Fruit fly (Drosophila melanogaster) whole organism, embryonic: Measurements from ENCODE around the gene Cwc25.

Experiments used
- Antp ChIP-seq: fragments of 200-800 bp; sonication (Bioruptor generic); optimal IDR thresholded peaks from 3 replicates; lab custom pipeline; 2016; ENCODE audit warnings: missing biosample characterization, missing genetic modification characterization
- Atf6 ChIP-seq: fragments of 200-800 bp; sonication (Bioruptor generic); IDR thresholded peaks from 2 replicates; pipeline ENCODE4 v1.3.6; 2022; ENCODE audit warnings: missing biosample characterization, missing genetic modification characterization
- C15 ChIP-seq: fragments of 200-800 bp; sonication (Bioruptor generic); IDR thresholded peaks from 3 replicates; pipeline ENCODE4 v1.3.6; 2022; ENCODE audit warnings: missing biosample characterization, missing genetic modification characterization
- CG1024 ChIP-seq: fragments of 200-800 bp; sonication (Bioruptor generic); IDR thresholded peaks from 2 replicates; pipeline ENCODE4 v1.3.6; 2022; ENCODE audit warnings: missing biosample characterization, missing genetic modification characterization
- CG10431 ChIP-seq: fragments of 200-800 bp; sonication (Bioruptor generic); optimal IDR thresholded peaks from 3 replicates; lab custom pipeline; 2018; ENCODE audit warnings: missing biosample characterization, mild to moderate bottlenecking, missing genetic modification characterization
- CG11695 ChIP-seq: fragments of 200-800 bp; sonication (Bioruptor generic); IDR thresholded peaks from 3 replicates; pipeline ENCODE4 v1.3.6; 2022; ENCODE audit warnings: missing biosample characterization, missing genetic modification characterization
- CG12659 ChIP-seq: fragments of 200-800 bp; sonication (Bioruptor generic); optimal IDR thresholded peaks from 3 replicates; lab custom pipeline; 2017; ENCODE audit warnings: mild to moderate bottlenecking, missing biosample characterization, missing genetic modification reagents, missing genetic modification characterization
- CG12769 ChIP-seq: fragments of 200-800 bp; sonication (Bioruptor generic); optimal IDR thresholded peaks from 2 replicates; lab custom pipeline; 2019; ENCODE audit warnings: missing biosample characterization, mild to moderate bottlenecking, missing genetic modification characterization, moderate library complexity
- CG13424 ChIP-seq: fragments of 200-800 bp; sonication (Bioruptor generic); optimal IDR thresholded peaks from 2 replicates; lab custom pipeline; 2019; ENCODE audit warnings: missing biosample characterization, mild to moderate bottlenecking, missing genetic modification characterization, moderate library complexity
- CG13775 ChIP-seq: fragments of 200-800 bp; sonication (Bioruptor generic); optimal IDR thresholded peaks from 3 replicates; lab custom pipeline; 2017; ENCODE audit warnings: missing biosample characterization, mild to moderate bottlenecking, missing genetic modification characterization
- CG15269 ChIP-seq: fragments of 200-800 bp; sonication (Bioruptor generic); optimal IDR thresholded peaks from 2 replicates; lab custom pipeline; 2018; ENCODE audit warnings: missing biosample characterization, mild to moderate bottlenecking, missing genetic modification characterization, moderate library complexity
- CG15514 ChIP-seq: fragments of 200-800 bp; sonication (Bioruptor generic); optimal IDR thresholded peaks from 3 replicates; lab custom pipeline; 2017; ENCODE audit warnings: missing biosample characterization, missing genetic modification characterization, mild to moderate bottlenecking, moderate library complexity, missing genetic modification reagents
- CG17359 ChIP-seq: fragments of 200-800 bp; sonication (Bioruptor generic); optimal IDR thresholded peaks from 3 replicates; lab custom pipeline; 2018; ENCODE audit warnings: missing biosample characterization, mild to moderate bottlenecking, missing genetic modification characterization, moderate library complexity
- CG2120 ChIP-seq: fragments of 200-800 bp; sonication (Bioruptor generic); optimal IDR thresholded peaks from 3 replicates; lab custom pipeline; 2016; ENCODE audit warnings: missing biosample characterization, missing genetic modification characterization
- CG2678 ChIP-seq: fragments of 200-800 bp; sonication (Bioruptor generic); optimal IDR thresholded peaks from 3 replicates; lab custom pipeline; 2019; ENCODE audit warnings: missing biosample characterization, mild to moderate bottlenecking, missing genetic modification characterization, moderate library complexity
- CG2712 ChIP-seq: fragments of 200-800 bp; optimal IDR thresholded peaks from 3 replicates; lab custom pipeline; 2019; ENCODE audit warnings: missing biosample characterization, mild to moderate bottlenecking, missing genetic modification characterization, moderate library complexity
- CG3407 ChIP-seq: fragments of 200-800 bp; sonication (Bioruptor generic); optimal IDR thresholded peaks from 2 replicates; lab custom pipeline; 2018; ENCODE audit warnings: missing biosample characterization, mild to moderate bottlenecking, missing genetic modification characterization
- CG3838 ChIP-seq: fragments of 200-800 bp; sonication (Bioruptor generic); optimal IDR thresholded peaks from 3 replicates; lab custom pipeline; 2016; ENCODE audit warnings: missing biosample characterization, missing genetic modification characterization
- CG4404 ChIP-seq: fragments of 200-800 bp; sonication (Bioruptor generic); IDR thresholded peaks from 2 replicates; pipeline ENCODE4 v1.3.6; 2022; ENCODE audit warnings: missing biosample characterization, missing genetic modification characterization
- CG4820 ChIP-seq: fragments of 200-800 bp; sonication (Bioruptor generic); optimal IDR thresholded peaks from 3 replicates; lab custom pipeline; 2016; ENCODE audit warnings: missing biosample characterization, missing genetic modification characterization
- CG6689 ChIP-seq: fragments of 200-800 bp; sonication (Bioruptor generic); IDR thresholded peaks from 2 replicates; pipeline ENCODE4 v1.3.6; 2022; ENCODE audit warnings: missing biosample characterization, missing genetic modification characterization
- CG7556 ChIP-seq: fragments of 200-800 bp; sonication (Bioruptor generic); optimal IDR thresholded peaks from 2 replicates; lab custom pipeline; 2017; ENCODE audit warnings: missing biosample characterization, mild to moderate bottlenecking, missing genetic modification characterization
- CG8478 ChIP-seq: fragments of >200 bp; optimal IDR thresholded peaks from 2 replicates; lab custom pipeline; 2018
- CG9932 ChIP-seq: fragments of 200-800 bp; sonication (Bioruptor generic); IDR thresholded peaks from 2 replicates; pipeline ENCODE4 v1.3.6; 2022; ENCODE audit warnings: missing biosample characterization, missing genetic modification characterization
- CHES-1-like ChIP-seq: fragments of 200-800 bp; sonication (Bioruptor generic); optimal IDR thresholded peaks from 2 replicates; lab custom pipeline; 2016; ENCODE audit warnings: missing biosample characterization, missing genetic modification characterization
- D19B ChIP-seq: fragments of 200-800 bp; sonication (Bioruptor generic); optimal IDR thresholded peaks from 2 replicates; lab custom pipeline; 2017; ENCODE audit warnings: missing biosample characterization, mild to moderate bottlenecking, missing genetic modification characterization
- Dbx ChIP-seq: fragments of 200-800 bp; sonication (Bioruptor generic); IDR thresholded peaks from 3 replicates; pipeline ENCODE4 v1.3.6; 2022; ENCODE audit warnings: missing biosample characterization, missing genetic modification characterization
- Dip3 ChIP-seq: fragments of 200-800 bp; sonication (Bioruptor generic); optimal IDR thresholded peaks from 3 replicates; lab custom pipeline; 2016; ENCODE audit warnings: missing biosample characterization, missing genetic modification characterization
- Dref ChIP-seq: fragments of 200-800 bp; sonication (Bioruptor generic); IDR thresholded peaks from 2 replicates; pipeline ENCODE4 v1.3.6; 2022; ENCODE audit warnings: missing biosample characterization, missing genetic modification characterization
- Ets65A ChIP-seq: fragments of 200-800 bp; sonication (Bioruptor generic); peaks from one replicate; lab custom pipeline; 2016; ENCODE audit warnings: missing biosample characterization, missing genetic modification characterization
- Fer2 ChIP-seq: fragments of 200-800 bp; sonication (Bioruptor generic); optimal IDR thresholded peaks from 2 replicates; lab custom pipeline; 2018; ENCODE audit warnings: missing biosample characterization, mild to moderate bottlenecking, missing genetic modification characterization, moderate library complexity
- H15 ChIP-seq: fragments of 200-800 bp; sonication (Bioruptor generic); IDR thresholded peaks from 3 replicates; pipeline ENCODE4 v1.3.6; 2022; ENCODE audit warnings: missing biosample characterization, missing genetic modification characterization
- HHEX ChIP-seq: fragments of 200-800 bp; sonication (Bioruptor generic); optimal IDR thresholded peaks from 3 replicates; lab custom pipeline; 2017; ENCODE audit warnings: missing biosample characterization, mild to moderate bottlenecking, missing genetic modification characterization, missing genetic modification reagents
- Hand ChIP-seq: fragments of 200-800 bp; sonication (Bioruptor generic); optimal IDR thresholded peaks from 2 replicates; lab custom pipeline; 2017; ENCODE audit warnings: mild to moderate bottlenecking, missing biosample characterization, missing genetic modification reagents, missing genetic modification characterization
- Hmr ChIP-seq: fragments of 200-800 bp; sonication (Bioruptor generic); optimal IDR thresholded peaks from 3 replicates; lab custom pipeline; 2017; ENCODE audit warnings: mild to moderate bottlenecking, missing biosample characterization, missing genetic modification reagents, missing genetic modification characterization
- Hr3 ChIP-seq: fragments of 200-800 bp; sonication (Bioruptor generic); optimal IDR thresholded peaks from 3 replicates; lab custom pipeline; 2016; ENCODE audit warnings: missing biosample characterization, missing genetic modification characterization
- Hr39 ChIP-seq: fragments of >200 bp; optimal IDR thresholded peaks from 2 replicates; lab custom pipeline; 2017
- Mrtf ChIP-seq: fragments of 200-800 bp; sonication (Bioruptor generic); IDR thresholded peaks from 3 replicates; pipeline ENCODE4 v1.3.6; 2022; ENCODE audit warnings: missing biosample characterization, missing genetic modification characterization
- Ravus ChIP-seq: fragments of 200-800 bp; sonication (Bioruptor generic); IDR thresholded peaks from 2 replicates; pipeline ENCODE4 v1.3.6; 2022; ENCODE audit warnings: missing biosample characterization, missing genetic modification characterization
- Sox102F ChIP-seq: fragments of 200-800 bp; sonication (Bioruptor generic); optimal IDR thresholded peaks from 2 replicates; lab custom pipeline; 2018; ENCODE audit warnings: missing biosample characterization, mild to moderate bottlenecking, missing genetic modification characterization, moderate library complexity
- bcd ChIP-seq: fragments of 200-800 bp; sonication (Bioruptor generic); optimal IDR thresholded peaks from 2 replicates; lab custom pipeline; 2017; ENCODE audit warnings: missing biosample characterization, mild to moderate bottlenecking, missing genetic modification characterization
- ci ChIP-seq: fragments of 200-800 bp; sonication (Bioruptor generic); IDR thresholded peaks from 3 replicates; pipeline ENCODE4 v1.3.6; 2022; ENCODE audit warnings: missing biosample characterization, missing genetic modification characterization
- fd3F ChIP-seq: fragments of 200-800 bp; sonication (Bioruptor generic); optimal IDR thresholded peaks from 2 replicates; lab custom pipeline; 2018; ENCODE audit warnings: missing biosample characterization, mild to moderate bottlenecking, missing genetic modification characterization, moderate library complexity
- gfzf ChIP-seq: fragments of 200-800 bp; sonication (Bioruptor generic); optimal IDR thresholded peaks from 2 replicates; lab custom pipeline; 2016; ENCODE audit warnings: missing biosample characterization, mild to moderate bottlenecking, missing genetic modification characterization, moderate library complexity
- slbo ChIP-seq: fragments of 200-800 bp; sonication (Bioruptor generic); IDR thresholded peaks from 2 replicates; pipeline ENCODE4 v1.3.6; 2022; ENCODE audit warnings: missing biosample characterization, missing genetic modification characterization
- ssp ChIP-seq: fragments of 200-800 bp; sonication (Bioruptor generic); IDR thresholded peaks from 2 replicates; pipeline ENCODE4 v1.3.6; 2022; ENCODE audit warnings: missing biosample characterization, missing genetic modification characterization
- ttk ChIP-seq: fragments of 200-800 bp; sonication (Bioruptor generic); IDR thresholded peaks from 2 replicates; pipeline ENCODE4 v2.1.2; 2022; ENCODE audit warnings: missing biosample characterization, missing genetic modification characterization
- tx ChIP-seq: fragments of 200-800 bp; sonication (Bioruptor generic); optimal IDR thresholded peaks from 2 replicates; lab custom pipeline; 2016; ENCODE audit warnings: missing biosample characterization, missing genetic modification characterization
- wek ChIP-seq: fragments of 200-800 bp; sonication (Bioruptor generic); optimal IDR thresholded peaks from 3 replicates; lab custom pipeline; 2018; ENCODE audit warnings: missing biosample characterization, mild to moderate bottlenecking, missing genetic modification characterization, moderate library complexity
- yki ChIP-seq: fragments of >200 bp; optimal IDR thresholded peaks from 3 replicates; lab custom pipeline; 2018
- zen2 ChIP-seq: fragments of 200-800 bp; sonication (Bioruptor generic); IDR thresholded peaks from 3 replicates; pipeline ENCODE4 v1.3.6; 2022; ENCODE audit warnings: missing biosample characterization, missing genetic modification characterization; ENCODE audit not compliant: partially characterized antibody

The Cwc25 gene

DNA sequence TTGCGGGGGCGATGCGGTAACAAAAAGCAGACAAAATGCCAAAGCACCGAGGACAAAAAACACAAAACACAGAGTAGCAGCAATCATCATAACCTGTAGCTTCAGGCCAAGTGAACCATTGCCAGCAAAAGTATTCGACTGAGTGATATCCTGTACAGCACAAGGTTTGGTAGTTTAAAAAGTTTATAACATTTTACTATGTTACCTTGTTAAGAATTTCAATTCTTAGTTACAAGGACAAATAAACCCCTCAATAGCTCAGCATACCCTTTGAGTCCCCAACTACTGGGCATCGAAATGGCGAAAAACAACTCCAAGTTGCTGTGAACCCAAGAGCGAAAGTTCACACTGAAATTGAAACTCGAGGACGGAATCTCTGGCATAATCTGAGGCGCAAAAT, 21.8 kb upstream of the Cwc25 start (continued):
- TF ChIP-seq CG11695 (GFP tag; lab: Robert Waterston, UW), result 0 out of 3 replicates have a peak, but pooled peaks have one; percentile 8
- no peak for TF ChIP-seq ssp (GFP tag; lab: Robert Waterston, UW)
- peak; percentile 30 for TF ChIP-seq CG17359 (tag; lab: Kevin White, UChicago)
- peak; percentile 6 for TF ChIP-seq Antp (GFP tag; lab: Kevin White, UChicago)
- peak; percentile 71 for TF ChIP-seq CG2120 (GFP tag; lab: Kevin White, UChicago)
- peak; percentile 12 for TF ChIP-seq bcd
- TF ChIP-seq H15 (GFP tag; lab: Robert Waterston, UW), result peak; percentile 25; the same call in 1 of the 3 replicates
- peak; percentile 77 for TF ChIP-seq D19B (GFP tag; lab: Kevin White, UChicago)
- TF ChIP-seq CG7556, result peak; percentile 11
- no peak for TF ChIP-seq CG3838 (GFP tag; lab: Kevin White, UChicago)
- peak; percentile 24; the same call in 1 of the 2 replicates for TF ChIP-seq CG9932 (GFP tag; lab: Robert Waterston, UW)
- TF ChIP-seq Hand, result peak; percentile 4
- no peak for TF ChIP-seq ci (GFP tag; lab: Robert Waterston, UW)
- peak; percentile 15 for TF ChIP-seq CG15514 (GFP tag; lab: Kevin White, UChicago)
- TF ChIP-seq Dip3 (GFP tag; lab: Kevin White, UChicago), result peak; percentile 1
- TF ChIP-seq Sox102F (GFP tag; lab: Kevin White, UChicago), result peak; percentile 19
- TF ChIP-seq tx (GFP tag; lab: Kevin White, UChicago), result no peak
- peak; percentile 7 for TF ChIP-seq HHEX (GFP tag; lab: Kevin White, UChicago)
- TF ChIP-seq CG4404 (GFP tag; lab: Robert Waterston, UW), result peak; percentile 22; the same call in 1 of the 2 replicates
- TF ChIP-seq Dref (GFP tag; lab: Robert Waterston, UW), result no peak
- peak; percentile 26 for TF ChIP-seq CG15269 (tag; lab: Kevin White, UChicago)
- no peak for TF ChIP-seq gfzf (GFP tag; lab: Kevin White, UChicago)
- no peak for TF ChIP-seq C15
- TF ChIP-seq CG12769 (tag; lab: Kevin White, UChicago), result peak; percentile 64
- no peak for TF ChIP-seq CG6689 (GFP tag; lab: Robert Waterston, UW)
- peak; percentile 14 for TF ChIP-seq CG12659 (GFP tag; lab: Kevin White, UChicago)
- no peak for TF ChIP-seq Hr39 (lab: Kevin White, UChicago)
- no peak for TF ChIP-seq yki (lab: Kevin White, UChicago)
- no peak for TF ChIP-seq Atf6 (GFP tag; lab: Robert Waterston, UW)
- TF ChIP-seq CG3407, result no peak
- no peak for TF ChIP-seq Fer2
- TF ChIP-seq CG2712 (tag; lab: Kevin White, UChicago), result no peak
- TF ChIP-seq Dbx (GFP tag; lab: Robert Waterston, UW), result 0 out of 3 replicates have a peak, but pooled peaks have one; percentile 31
- TF ChIP-seq slbo (GFP tag; lab: Robert Waterston, UW), result peak; percentile 68; the same call in 1 of the 2 replicates
- TF ChIP-seq ttk (GFP tag; lab: Robert Waterston, UW), result peak; percentile 33; the same call in 1 of the 2 replicates
- TF ChIP-seq CG10431 (GFP tag; lab: Kevin White, UChicago), result no peak
- peak; percentile 59 for TF ChIP-seq Hmr (GFP tag; lab: Kevin White, UChicago)
- TF ChIP-seq Mrtf (GFP tag; lab: Robert Waterston, UW), result 0 out of 3 replicates have a peak, but pooled peaks have one; percentile 24
- TF ChIP-seq zen2 (GFP tag; lab: Robert Waterston, UW), result no peak
- no peak for TF ChIP-seq CG8478 (lab: Kevin White, UChicago)
- TF ChIP-seq Hr3 (GFP tag; lab: Kevin White, UChicago), result no peak
- no peak for TF ChIP-seq CG4820 (GFP tag; lab: Kevin White, UChicago)
- TF ChIP-seq fd3F (GFP tag; lab: Kevin White, UChicago), result no peak
- no peak for TF ChIP-seq CHES-1-like
- peak; percentile 52 for TF ChIP-seq CG2678 (tag; lab: Kevin White, UChicago)
- no peak for TF ChIP-seq wek (GFP tag; lab: Kevin White, UChicago)
- no peak for TF ChIP-seq Ravus (GFP tag; lab: Robert Waterston, UW)
- no peak for TF ChIP-seq CG1024 (GFP tag; lab: Robert Waterston, UW)
- peak; percentile 91 for TF ChIP-seq Ets65A (GFP tag; lab: Kevin White, UChicago)
- TF ChIP-seq CG13424 (tag; lab: Kevin White, UChicago), result peak; percentile 8
- TF ChIP-seq CG13775 (GFP tag; lab: Kevin White, UChicago), result no peak
